Fruit fly (Drosophila melanogaster): ENCODE results near the gene PH4alphaNE1.

The PH4alphaNE1 gene

dm6 chr3R:30531989-30532653 is 32.0 kb upstream of the PH4alphaNE1 start, which contains the start of gene tmod (continued):
- TF ChIP-seq CG42726 (GFP tag; IDR thresholded peaks at IDR 0.05; ENCODE audit: partially characterized antibody) (no peak), nerfin-1 (tag; optimal IDR thresholded peaks at IDR 0.05) (peak; percentile 53), ranshi (GFP tag; IDR thresholded peaks at IDR 0.05) (no peak), Adf1 (GFP tag; IDR thresholded peaks at IDR 0.05) (peak; percentile 82), ftz-f1 (GFP tag; optimal IDR thresholded peaks at IDR 0.05) (peak; percentile 36), CG4617 (GFP tag; optimal IDR thresholded peaks at IDR 0.05; ENCODE audit: borderline replicate concordance) (no peak), psq (GFP tag; optimal IDR thresholded peaks at IDR 0.05) (no peak), CG10565 (GFP tag; optimal IDR thresholded peaks at IDR 0.05) (no peak), Antp (GFP tag; optimal IDR thresholded peaks at IDR 0.05) (peak; percentile 6), lmd (GFP tag; IDR thresholded peaks at IDR 0.05) (0 out of 2 replicates have a peak, but pooled peaks have one; percentile 28), CG10147 (GFP tag; optimal IDR thresholded peaks at IDR 0.05) (peak; percentile 19), fru (optimal IDR thresholded peaks at IDR 0.05) (no peak), CG10543 (GFP tag; optimal IDR thresholded peaks at IDR 0.05) (peak; percentile 64), Atf6 (GFP tag; IDR thresholded peaks at IDR 0.05) (no peak; the same call in none of the 2 replicates), pita (GFP tag; optimal IDR thresholded peaks at IDR 0.05) (no peak), abd-A (tag; optimal IDR thresholded peaks at IDR 0.05) (no peak), Hmx (GFP tag; optimal IDR thresholded peaks at IDR 0.05) (no peak), BEAF-32 (GFP tag; optimal IDR thresholded peaks at IDR 0.05) (no peak), ro (GFP tag; IDR thresholded peaks at IDR 0.05) (no peak), CG13287 (GFP tag; IDR thresholded peaks at IDR 0.05; ENCODE audit: partially characterized antibody) (peak; percentile 43), tup (GFP tag; optimal IDR thresholded peaks at IDR 0.05) (no peak), eyg (GFP tag; optimal IDR thresholded peaks at IDR 0.05) (no peak), dimm (GFP tag; IDR thresholded peaks at IDR 0.05) (peak; percentile 13; the same call in 1 of the 2 replicates), CG15011 (GFP tag; optimal IDR thresholded peaks at IDR 0.05) (no peak), CG17328 (GFP tag; IDR thresholded peaks at IDR 0.05) (no peak; the same call in 1 of the 2 replicates), lbe (GFP tag; optimal IDR thresholded peaks at IDR 0.05) (no peak), CG30020 (tag; optimal IDR thresholded peaks at IDR 0.05) (no peak), Poxn (GFP tag; IDR thresholded peaks at IDR 0.05) (no peak), tio (GFP tag; optimal IDR thresholded peaks at IDR 0.05) (peak; percentile 34), CG18262 (tag; optimal IDR thresholded peaks at IDR 0.05) (peak; percentile 65), hth (optimal IDR thresholded peaks at IDR 0.05) (no peak), sug (tag; optimal IDR thresholded peaks at IDR 0.05) (peak; percentile 83), Rfx (GFP tag; IDR thresholded peaks at IDR 0.05) (no peak), danr (GFP tag; IDR thresholded peaks at IDR 0.05) (no peak), Nf-YC (tag; optimal IDR thresholded peaks at IDR 0.05) (peak; percentile 15), Fer3 (tag; optimal IDR thresholded peaks at IDR 0.05) (peak; percentile 35), CG3726 (GFP tag; IDR thresholded peaks at IDR 0.05) (no peak), cg (GFP tag; optimal IDR thresholded peaks at IDR 0.05) (no peak), Nf-YB (GFP tag; optimal IDR thresholded peaks at IDR 0.05) (no peak), zfh1 (GFP tag; IDR thresholded peaks at IDR 0.05) (0 out of 3 replicates have a peak, but pooled peaks have one; percentile 29), Abd-B (GFP tag; optimal IDR thresholded peaks at IDR 0.05) (peak; percentile 26), yki (optimal IDR thresholded peaks at IDR 0.05) (no peak), bowl (GFP tag; IDR thresholded peaks at IDR 0.05) (no peak), grn (GFP tag; optimal IDR thresholded peaks at IDR 0.05) (no peak), ase (GFP tag; IDR thresholded peaks at IDR 0.05) (no peak), CG3407 (GFP tag; optimal IDR thresholded peaks at IDR 0.05) (peak; percentile 25), hbn (GFP tag; IDR thresholded peaks at IDR 0.05; ENCODE audit: partially characterized antibody) (no peak), her (GFP tag; optimal IDR thresholded peaks at IDR 0.05) (no peak), Stat92E (GFP tag; optimal IDR thresholded peaks at IDR 0.05) (no peak), unpg (GFP tag; optimal IDR thresholded peaks at IDR 0.05) (peak; percentile 64)
